Worm (Caenorhabditis elegans) whole organism, L4 larva: ENCODE measurements around the gene col-154.

ENCODE experiments used
- ama-1 ChIP-seq: fragments of 150-350 bp; optimal IDR thresholded peaks from 2 replicates; lab custom pipeline; 2014; ENCODE audit warnings: inconsistent platforms, mixed read lengths
- dpl-1 ChIP-seq: fragments of 150-350 bp; optimal IDR thresholded peaks from 2 replicates; lab custom pipeline; 2014; ENCODE audit warnings: missing biosample characterization, missing genetic modification reagents, missing genetic modification characterization
- fkh-10 ChIP-seq: fragments of 150-350 bp; optimal IDR thresholded peaks from 2 replicates; lab custom pipeline; 2014; ENCODE audit warnings: missing biosample characterization, missing genetic modification reagents, missing genetic modification characterization
- nhr-41 ChIP-seq: fragments of 200-800 bp; sonication (Bioruptor generic); IDR thresholded peaks from 2 replicates; pipeline ENCODE4 v1.3.6; 2022; ENCODE audit warnings: missing genetic modification reagents, missing genetic modification characterization, missing compliant biosample characterization

DNA sequence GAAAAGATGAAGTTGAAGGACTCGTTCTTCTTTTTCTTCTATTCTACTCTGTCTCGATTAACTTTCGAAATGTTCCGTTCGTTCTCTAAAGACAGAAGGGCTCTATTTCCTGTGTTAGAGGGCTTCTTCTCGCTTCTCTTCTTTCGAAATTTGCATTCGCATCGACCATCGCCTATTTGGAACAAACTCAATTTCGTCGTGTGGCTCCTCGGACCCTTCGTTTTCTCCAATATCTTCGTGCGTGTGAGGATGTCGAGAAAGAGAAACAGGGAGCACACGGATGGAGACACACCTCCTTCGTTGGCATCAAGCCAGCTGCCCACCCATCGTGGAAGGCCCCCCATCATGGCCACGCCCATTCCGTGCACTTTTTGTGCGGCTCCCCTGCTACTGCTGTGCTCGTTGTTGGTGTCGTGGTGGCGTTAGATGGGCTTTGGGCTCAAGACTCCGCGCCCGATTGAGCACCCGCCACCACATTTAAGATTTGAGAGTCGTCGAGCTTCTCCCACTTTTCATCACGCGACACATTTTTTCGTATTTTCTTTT, 44.0 kb upstream of the col-154 start:
- TF ChIP-seq nhr-41 (GFP tag; lab: Robert Waterston, UW) (no peak), fkh-10 (GFP tag; lab: Kevin White, UChicago) (peak; percentile 91), ama-1 (lab: Kevin White, UChicago) (no peak), dpl-1 (GFP tag; lab: Kevin White, UChicago) (no peak)
